Fruit fly (Drosophila melanogaster): ENCODE measurements around the gene CG14316.

- TF ChIP-seq pdm3 (GFP tag; optimal IDR thresholded peaks at IDR 0.05) (no peak), acj6 (GFP tag; optimal IDR thresholded peaks at IDR 0.05) (no peak), CG11902 (GFP tag; optimal IDR thresholded peaks at IDR 0.05) (no peak), Sox14 (GFP tag; optimal IDR thresholded peaks at IDR 0.05) (no peak), eg (GFP tag; IDR thresholded peaks at IDR 0.05) (no peak), dac (GFP tag; optimal IDR thresholded peaks at IDR 0.05) (no peak)
Observed at dm6 chr3R:18199885-18200249, 47.9 kb downstream of the CG14316 start.
